Fruit fly (Drosophila melanogaster) S2 (cell line): ENCODE data around the gene Sid.

ENCODE experiments used
- CG8478 ChIP-seq: fragments of >200 bp; optimal IDR thresholded peaks from 2 replicates; lab custom pipeline; 2018
- CTCF ChIP-seq, 2 experiments: fragments of >200 bp; optimal IDR thresholded peaks; 2 replicates each; lab custom pipeline; 2018

DNA sequence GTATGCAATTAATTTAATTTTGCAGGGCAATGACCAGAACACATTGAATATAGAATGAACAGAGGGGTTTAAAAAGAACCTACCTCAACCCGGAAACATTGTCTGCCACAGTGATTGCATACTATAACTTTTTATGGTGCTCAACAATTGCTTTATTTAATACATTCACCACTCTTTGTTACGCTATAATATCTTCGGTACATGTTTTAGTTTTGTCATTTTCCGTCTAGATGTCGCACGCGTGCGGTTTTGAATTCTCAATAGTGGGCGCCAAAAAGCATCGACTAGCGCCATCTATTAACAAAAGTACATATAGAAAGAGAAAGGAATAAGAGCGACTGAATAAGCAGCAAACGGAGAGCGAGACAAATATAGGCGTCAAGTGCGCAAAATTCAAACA, 1.6 kb downstream of the Sid start:
- TF ChIP-seq CG8478 (lab: Kevin White, UChicago) (no peak), CTCF (optimal IDR thresholded peaks at IDR 0.05; lab: Kevin White, UChicago) (peak; percentile 96)
